Fruit fly (Drosophila melanogaster) whole organism, wandering third instar larva: ENCODE results near the gene sbr.

Experiments used
- CG32264 ChIP-seq: fragments of 200-800 bp; sonication (Bioruptor generic); optimal IDR thresholded peaks from 2 replicates; lab custom pipeline; 2016; ENCODE audit warnings: missing biosample characterization, missing genetic modification characterization
- CG9705 ChIP-seq: fragments of 200-800 bp; sonication (Bioruptor generic); optimal IDR thresholded peaks from 2 replicates; lab custom pipeline; 2018; ENCODE audit warnings: missing biosample characterization, mild to moderate bottlenecking, missing genetic modification characterization
- Hnf4 ChIP-seq: fragments of 200-800 bp; sonication (Bioruptor generic); optimal IDR thresholded peaks from 2 replicates; lab custom pipeline; 2016; ENCODE audit warnings: missing biosample characterization, mild to moderate bottlenecking, missing genetic modification characterization
- Myc ChIP-seq: fragments of >200 bp; optimal IDR thresholded peaks from 2 replicates; lab custom pipeline; 2017
- brk ChIP-seq: fragments of 200-800 bp; sonication (Bioruptor generic); optimal IDR thresholded peaks from 2 replicates; lab custom pipeline; 2016; ENCODE audit warnings: missing biosample characterization, mild to moderate bottlenecking, missing genetic modification characterization
- dl ChIP-seq, 2 experiments: fragments of 175-275, 200-275 bp in 1 of 2; fragments of 200-275 bp in 1 of 2; sonication (Bioruptor generic); optimal IDR thresholded peaks; lab custom pipeline; 2018; ENCODE audit warnings: mild to moderate bottlenecking in 2 of 2, missing biosample characterization in 2 of 2, missing genetic modification characterization in 2 of 2, moderate library complexity in 2 of 2; ENCODE audit not compliant: partially characterized antibody in 2 of 2, insufficient read depth in 1 of 2
- dmrt93B ChIP-seq: fragments of 200-800 bp; sonication (Bioruptor generic); optimal IDR thresholded peaks from 2 replicates; lab custom pipeline; 2018; ENCODE audit warnings: missing biosample characterization, mild to moderate bottlenecking, missing genetic modification characterization
- dsf ChIP-seq: sonication (Bioruptor generic); optimal IDR thresholded peaks from 2 replicates; lab custom pipeline; 2016; ENCODE audit warnings: missing biosample characterization, missing genetic modification characterization, borderline replicate concordance
- fru ChIP-seq: fragments of 200-800 bp; sonication (Bioruptor generic); optimal IDR thresholded peaks from 3 replicates; lab custom pipeline; 2016; ENCODE audit warnings: missing biosample characterization, mild to moderate bottlenecking, missing genetic modification characterization
- jim ChIP-seq: fragments of 175-275, 200-325 bp; sonication (Bioruptor generic); optimal IDR thresholded peaks from 2 replicates; lab custom pipeline; 2016; ENCODE audit warnings: missing biosample characterization, mild to moderate bottlenecking, missing genetic modification characterization
- pan ChIP-seq: fragments of >200 bp; optimal IDR thresholded peaks from 2 replicates; lab custom pipeline; 2017
- psq ChIP-seq: fragments of 200-800 bp; sonication (Bioruptor generic); optimal IDR thresholded peaks from 3 replicates; lab custom pipeline; 2017; ENCODE audit warnings: missing biosample characterization, mild to moderate bottlenecking, missing genetic modification characterization, moderate library complexity
- rgr ChIP-seq: fragments of 200-800 bp; sonication (Bioruptor generic); optimal IDR thresholded peaks from 3 replicates; lab custom pipeline; 2016; ENCODE audit warnings: missing biosample characterization, mild to moderate bottlenecking, missing genetic modification characterization
- sv ChIP-seq: fragments of 200-800 bp; sonication (Bioruptor generic); optimal IDR thresholded peaks from 3 replicates; lab custom pipeline; 2016; ENCODE audit warnings: missing biosample characterization, missing genetic modification characterization

dm6 chrX:10867692-10868091 lies 20.8 kb upstream of the sbr start:
- TF ChIP-seq CG9705 (GFP tag; lab: Kevin White, UChicago): no peak
- TF ChIP-seq Hnf4: no peak
- no peak for TF ChIP-seq rgr
- TF ChIP-seq sv (GFP tag; lab: Kevin White, UChicago): no peak
- TF ChIP-seq Myc (lab: Kevin White, UChicago): no peak
- TF ChIP-seq pan: no peak
- no peak for TF ChIP-seq psq (GFP tag; lab: Kevin White, UChicago)
- TF ChIP-seq dmrt93B (GFP tag; lab: Kevin White, UChicago): no peak
- TF ChIP-seq dsf (GFP tag; lab: Kevin White, UChicago): no peak
- TF ChIP-seq fru (GFP tag; lab: Kevin White, UChicago): no peak
- no peak for TF ChIP-seq jim
- TF ChIP-seq CG32264 (GFP tag; lab: Kevin White, UChicago): no peak
- no peak for TF ChIP-seq dl (GFP tag; optimal IDR thresholded peaks at IDR 0.05; lab: Kevin White, UChicago; ENCODE audit: insufficient read depth in 1 of 2, partially characterized antibody in 2 of 2)
- no peak for TF ChIP-seq brk (GFP tag; lab: Kevin White, UChicago)
